Worm (Caenorhabditis elegans): ENCODE measurements around the gene hpo-15.

DNA sequence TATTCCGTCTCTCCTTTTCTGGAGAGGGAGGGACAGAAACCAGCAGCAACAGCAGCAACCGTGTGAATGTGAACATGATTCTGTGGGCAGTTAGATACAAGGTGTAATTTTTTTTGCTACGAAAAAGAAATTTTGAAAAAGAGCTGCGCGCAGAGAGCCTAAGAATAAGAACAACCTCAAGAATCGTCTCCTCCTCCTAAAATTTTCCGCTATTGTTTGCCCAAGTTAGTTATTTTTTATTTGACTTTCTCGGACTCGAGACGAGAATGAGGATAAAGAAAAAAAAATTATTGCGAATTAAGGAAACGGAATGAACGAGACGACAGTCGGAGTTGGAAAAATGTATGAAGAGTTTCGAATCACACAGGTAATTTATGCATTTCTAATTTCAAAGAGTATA is 45.0 kb upstream of the hpo-15 start, which contains the start of gene glb-5:
- TF ChIP-seq him-1 (tag; optimal IDR thresholded peaks at IDR 0.05) (no peak), dao-5 (tag; optimal IDR thresholded peaks at IDR 0.05) (no peak)
